Fruit fly (Drosophila melanogaster) whole organism, prepupa: ENCODE measurements around the gene sol.

Experiments
- Blimp-1 ChIP-seq: fragments of 200-800 bp; sonication (Bioruptor generic); optimal IDR thresholded peaks from 3 replicates; lab custom pipeline; 2017; ENCODE audit warnings: missing biosample characterization, missing genetic modification characterization, mild to moderate bottlenecking, moderate library complexity, missing genetic modification reagents
- CG10631 ChIP-seq: fragments of 200-800 bp; sonication (Bioruptor generic); optimal IDR thresholded peaks from 2 replicates; lab custom pipeline; 2016; ENCODE audit warnings: missing biosample characterization, missing genetic modification characterization
- CG10669 ChIP-seq: fragments of 200-800 bp; sonication (Bioruptor generic); optimal IDR thresholded peaks from 3 replicates; lab custom pipeline; 2018; ENCODE audit warnings: missing biosample characterization, mild to moderate bottlenecking, missing genetic modification characterization, moderate library complexity
- CG11294 ChIP-seq: fragments of 200-800 bp; sonication (Bioruptor generic); IDR thresholded peaks from 2 replicates; pipeline ENCODE4 v1.3.6; 2022; ENCODE audit warnings: missing biosample characterization, missing genetic modification characterization
- CG11902 ChIP-seq: fragments of 200-800 bp; sonication (Bioruptor generic); optimal IDR thresholded peaks from 3 replicates; lab custom pipeline; 2016; ENCODE audit warnings: missing biosample characterization, missing genetic modification characterization
- CG15336 ChIP-seq: fragments of 200-800 bp; sonication (Bioruptor generic); IDR thresholded peaks from 2 replicates; pipeline ENCODE4 v1.3.6; 2022; ENCODE audit warnings: missing biosample characterization, missing genetic modification characterization
- CG1621 ChIP-seq: fragments of 200-800 bp; sonication (Bioruptor generic); optimal IDR thresholded peaks from 3 replicates; lab custom pipeline; 2018; ENCODE audit warnings: missing biosample characterization, mild to moderate bottlenecking, missing genetic modification characterization
- CG16779 ChIP-seq: fragments of 200-800 bp; sonication (Bioruptor generic); optimal IDR thresholded peaks from 3 replicates; lab custom pipeline; 2017; ENCODE audit warnings: missing biosample characterization, mild to moderate bottlenecking, missing genetic modification characterization
- CG3032 ChIP-seq: fragments of 200-800 bp; optimal IDR thresholded peaks from 2 replicates; lab custom pipeline; 2019; ENCODE audit warnings: missing biosample characterization, mild to moderate bottlenecking, missing genetic modification characterization, moderate library complexity
- CG31627 ChIP-seq: fragments of 200-800 bp; sonication (Bioruptor generic); optimal IDR thresholded peaks from 3 replicates; lab custom pipeline; 2016; ENCODE audit warnings: missing biosample characterization, missing genetic modification characterization
- CG32006 ChIP-seq: fragments of 200-800 bp; sonication (Bioruptor generic); optimal IDR thresholded peaks from 3 replicates; lab custom pipeline; 2017; ENCODE audit warnings: missing biosample characterization, mild to moderate bottlenecking, missing genetic modification characterization
- CG34406 ChIP-seq: fragments of 200-800 bp; sonication (Bioruptor generic); optimal IDR thresholded peaks from 3 replicates; lab custom pipeline; 2016; ENCODE audit warnings: missing biosample characterization, missing genetic modification characterization
- CG3919 ChIP-seq: fragments of 200-800 bp; sonication (Bioruptor generic); optimal IDR thresholded peaks from 3 replicates; lab custom pipeline; 2016; ENCODE audit warnings: missing biosample characterization, missing genetic modification characterization
- CG4318 ChIP-seq: fragments of 200-800 bp; sonication (Bioruptor generic); optimal IDR thresholded peaks from 3 replicates; lab custom pipeline; 2017; ENCODE audit warnings: missing biosample characterization, mild to moderate bottlenecking, missing genetic modification characterization
- CG6276 ChIP-seq: fragments of 200-800 bp; sonication (Bioruptor generic); optimal IDR thresholded peaks from 2 replicates; lab custom pipeline; 2017; ENCODE audit warnings: missing biosample characterization, mild to moderate bottlenecking, missing genetic modification characterization
- CG6792 ChIP-seq: fragments of 200-800 bp; sonication (Bioruptor generic); optimal IDR thresholded peaks from 3 replicates; lab custom pipeline; 2016; ENCODE audit warnings: missing biosample characterization, missing genetic modification characterization
- CG8119 ChIP-seq: fragments of 200-800 bp; sonication (Bioruptor generic); IDR thresholded peaks from 3 replicates; pipeline ENCODE4 v1.3.6; 2022; ENCODE audit warnings: missing biosample characterization, missing genetic modification characterization
- CG8319 ChIP-seq: fragments of 200-800 bp; sonication (Bioruptor generic); optimal IDR thresholded peaks from 3 replicates; lab custom pipeline; 2016; ENCODE audit warnings: missing biosample characterization, missing genetic modification characterization
- CG8632 ChIP-seq: fragments of 200-800 bp; sonication (Bioruptor generic); optimal IDR thresholded peaks from 3 replicates; lab custom pipeline; 2016; ENCODE audit warnings: missing biosample characterization, missing genetic modification characterization
- CG9139 ChIP-seq: fragments of 200-800 bp; sonication (Bioruptor generic); optimal IDR thresholded peaks from 3 replicates; lab custom pipeline; 2017; ENCODE audit warnings: missing biosample characterization, mild to moderate bottlenecking, missing genetic modification characterization
- Eip78C ChIP-seq: fragments of 200-800 bp; sonication (Bioruptor generic); peaks from one replicate; lab custom pipeline; 2016; ENCODE audit warnings: missing biosample characterization, missing genetic modification characterization
- Eip93F ChIP-seq: fragments of 200-800 bp; sonication (Bioruptor generic); optimal IDR thresholded peaks from 2 replicates; lab custom pipeline; 2016; ENCODE audit warnings: missing biosample characterization, mild to moderate bottlenecking, missing genetic modification characterization
- Ets96B ChIP-seq: fragments of 200-800 bp; optimal IDR thresholded peaks from 2 replicates; lab custom pipeline; 2019; ENCODE audit warnings: missing biosample characterization, mild to moderate bottlenecking, missing genetic modification characterization, moderate library complexity
- Gug ChIP-seq: fragments of 200-800 bp; sonication (Bioruptor generic); IDR thresholded peaks from 2 replicates; pipeline ENCODE4 v1.3.6; 2022; ENCODE audit warnings: missing biosample characterization, missing genetic modification characterization
- Hr38 ChIP-seq: sonication (Bioruptor generic); optimal IDR thresholded peaks from 2 replicates; lab custom pipeline; 2016; ENCODE audit warnings: missing biosample characterization, missing genetic modification characterization
- Hr39 ChIP-seq: fragments of 200-800 bp; sonication (Bioruptor generic); optimal IDR thresholded peaks from 2 replicates; lab custom pipeline; 2016; ENCODE audit warnings: missing biosample characterization, missing genetic modification characterization
- Hr4 ChIP-seq: fragments of 200-800 bp; sonication (Bioruptor generic); optimal IDR thresholded peaks from 3 replicates; lab custom pipeline; 2016; ENCODE audit warnings: missing biosample characterization, missing genetic modification characterization
- Lpt ChIP-seq: fragments of 200-800 bp; sonication (Bioruptor generic); optimal IDR thresholded peaks from 3 replicates; lab custom pipeline; 2016; ENCODE audit warnings: missing biosample characterization, missing genetic modification characterization
- Met ChIP-seq: fragments of 200-800 bp; sonication (Bioruptor generic); optimal IDR thresholded peaks from 3 replicates; lab custom pipeline; 2016; ENCODE audit warnings: missing biosample characterization, missing genetic modification characterization
- OdsH ChIP-seq: fragments of 200-800 bp; sonication (Bioruptor generic); optimal IDR thresholded peaks from 3 replicates; lab custom pipeline; 2016; ENCODE audit warnings: missing biosample characterization, missing genetic modification characterization
- Smox ChIP-seq: fragments of 200-800 bp; sonication (Bioruptor generic); optimal IDR thresholded peaks from 3 replicates; lab custom pipeline; 2016; ENCODE audit warnings: missing biosample characterization, missing genetic modification characterization
- Sox102F ChIP-seq: fragments of 200-800 bp; sonication (Bioruptor generic); optimal IDR thresholded peaks from 2 replicates; lab custom pipeline; 2016; ENCODE audit warnings: missing biosample characterization, mild to moderate bottlenecking, missing genetic modification characterization
- Sox14 ChIP-seq: fragments of 200-800 bp; sonication (Bioruptor generic); optimal IDR thresholded peaks from 3 replicates; lab custom pipeline; 2016; ENCODE audit warnings: missing biosample characterization, missing genetic modification characterization
- Sox15 ChIP-seq: fragments of 200-800 bp; sonication (Bioruptor generic); optimal IDR thresholded peaks from 3 replicates; lab custom pipeline; 2016; ENCODE audit warnings: missing biosample characterization, missing genetic modification characterization
- achi ChIP-seq: fragments of 200-800 bp; sonication (Bioruptor generic); optimal IDR thresholded peaks from 3 replicates; lab custom pipeline; 2016; ENCODE audit warnings: missing biosample characterization, missing genetic modification characterization
- acj6 ChIP-seq: fragments of 200-800 bp; sonication (Bioruptor generic); optimal IDR thresholded peaks from 3 replicates; lab custom pipeline; 2016; ENCODE audit warnings: missing biosample characterization, missing genetic modification characterization
- cyc ChIP-seq: fragments of 200-800 bp; sonication (Bioruptor generic); optimal IDR thresholded peaks from 3 replicates; lab custom pipeline; 2016; ENCODE audit warnings: missing biosample characterization, missing genetic modification characterization
- dac ChIP-seq: fragments of 200-800 bp; sonication (Bioruptor generic); optimal IDR thresholded peaks from 2 replicates; lab custom pipeline; 2017; ENCODE audit warnings: missing biosample characterization, mild to moderate bottlenecking, missing genetic modification characterization
- dsx ChIP-seq: fragments of 200-800 bp; optimal IDR thresholded peaks from 3 replicates; lab custom pipeline; 2019; ENCODE audit warnings: missing biosample characterization, mild to moderate bottlenecking, missing genetic modification characterization, moderate library complexity; ENCODE audit not compliant: poor library complexity, severe bottlenecking
- eg ChIP-seq: fragments of 200-800 bp; sonication (Bioruptor generic); IDR thresholded peaks from 3 replicates; pipeline ENCODE4 v1.3.6; 2022; ENCODE audit warnings: missing biosample characterization, missing genetic modification characterization
- esn ChIP-seq: fragments of 200-800 bp; sonication (Bioruptor generic); optimal IDR thresholded peaks from 2 replicates; lab custom pipeline; 2016; ENCODE audit warnings: missing biosample characterization, mild to moderate bottlenecking, missing genetic modification characterization, moderate library complexity
- fd59A ChIP-seq: fragments of 200-800 bp; sonication (Bioruptor generic); optimal IDR thresholded peaks from 2 replicates; lab custom pipeline; 2017; ENCODE audit warnings: missing biosample characterization, mild to moderate bottlenecking, missing genetic modification characterization, missing genetic modification reagents
- fd85E ChIP-seq: fragments of 200-800 bp; sonication (Bioruptor generic); optimal IDR thresholded peaks from 3 replicates; lab custom pipeline; 2016; ENCODE audit warnings: missing biosample characterization, missing genetic modification characterization
- fkh ChIP-seq: fragments of 200-800 bp; sonication (Bioruptor generic); optimal IDR thresholded peaks from 3 replicates; lab custom pipeline; 2017; ENCODE audit warnings: missing biosample characterization, mild to moderate bottlenecking, missing genetic modification characterization, moderate library complexity
- lz ChIP-seq: fragments of 200-800 bp; sonication (Bioruptor generic); optimal IDR thresholded peaks from 3 replicates; lab custom pipeline; 2016; ENCODE audit warnings: missing biosample characterization, missing genetic modification characterization
- pdm3 ChIP-seq: fragments of 200-800 bp; sonication (Bioruptor generic); optimal IDR thresholded peaks from 3 replicates; lab custom pipeline; 2016; ENCODE audit warnings: missing biosample characterization, missing genetic modification characterization
- salr ChIP-seq, 2 experiments: fragments of 200-800 bp; sonication (Bioruptor generic); optimal IDR thresholded peaks; 3 replicates each; lab custom pipeline; 2016 to 2018; ENCODE audit warnings: missing biosample characterization in 2 of 2, missing genetic modification characterization in 2 of 2, mild to moderate bottlenecking in 1 of 2
- spab ChIP-seq: fragments of 200-800 bp; sonication (Bioruptor generic); optimal IDR thresholded peaks from 2 replicates; lab custom pipeline; 2017; ENCODE audit warnings: missing biosample characterization, mild to moderate bottlenecking, missing genetic modification characterization, missing genetic modification reagents
- ss ChIP-seq, 2 experiments: fragments of 200-800 bp; sonication (Bioruptor generic); optimal IDR thresholded peaks; 2 replicates in 1 of 2; 3 replicates in 1 of 2; lab custom pipeline; 2017 to 2018; ENCODE audit warnings: mild to moderate bottlenecking in 2 of 2, missing biosample characterization in 2 of 2, missing genetic modification characterization in 2 of 2, moderate library complexity in 1 of 2
- svp ChIP-seq: fragments of 200-800 bp; sonication (Bioruptor generic); peaks from one replicate; lab custom pipeline; 2016; ENCODE audit warnings: missing biosample characterization, missing genetic modification characterization
- topi ChIP-seq: fragments of 200-800 bp; sonication (Bioruptor generic); optimal IDR thresholded peaks from 3 replicates; lab custom pipeline; 2016; ENCODE audit warnings: missing biosample characterization, missing genetic modification characterization
- vri ChIP-seq: fragments of 200-800 bp; sonication (Bioruptor generic); optimal IDR thresholded peaks from 3 replicates; lab custom pipeline; 2016; ENCODE audit warnings: missing biosample characterization, mild to moderate bottlenecking, missing genetic modification characterization

sol gene

dm6 chrX:21349800-21350309, at the start of gene sol, which contains the start of gene peng:
Gene sol (plus strand): TSS chrX:21350280.
Gene peng (minus strand): TSS chrX:21349843.
- peak; percentile 86 for TF ChIP-seq pdm3
- peak; percentile 52 for TF ChIP-seq fd59A
- peak; percentile 51 for TF ChIP-seq Lpt (GFP tag; lab: Kevin White, UChicago)
- peak; percentile 79 for TF ChIP-seq topi
- TF ChIP-seq CG8319 = peak; percentile 51
- peak; percentile 61 for TF ChIP-seq Sox15
- peak; percentile 75 for TF ChIP-seq cyc (GFP tag; lab: Kevin White, UChicago)
- TF ChIP-seq eg (GFP tag; lab: Robert Waterston, UW) = peak; percentile 64
- peak; percentile 60 for TF ChIP-seq Ets96B
- peak; percentile 82 for TF ChIP-seq esn (GFP tag; lab: Kevin White, UChicago)
- TF ChIP-seq CG10631 = peak; percentile 75
- TF ChIP-seq CG11294 (GFP tag; lab: Robert Waterston, UW) = peak; percentile 23; the same call in 1 of the 2 replicates
- TF ChIP-seq achi (GFP tag; lab: Kevin White, UChicago) = peak; percentile 70
- no peak for TF ChIP-seq OdsH (GFP tag; lab: Kevin White, UChicago)
- peak; percentile 66 for TF ChIP-seq CG3032 (tag; lab: Kevin White, UChicago)
- no peak for TF ChIP-seq CG16779
- TF ChIP-seq CG15336 (GFP tag; lab: Robert Waterston, UW) = peak; percentile 74
- TF ChIP-seq svp (GFP tag; lab: Kevin White, UChicago) = peak; percentile 91
- TF ChIP-seq ss (GFP tag; optimal IDR thresholded peaks at IDR 0.05; lab: Kevin White, UChicago) = no peak
- peak; percentile 93 for TF ChIP-seq Eip78C (GFP tag; lab: Kevin White, UChicago)
- peak; percentile 78 for TF ChIP-seq Smox
- TF ChIP-seq CG8632 (GFP tag; lab: Kevin White, UChicago) = peak; percentile 70
- peak; percentile 87 for TF ChIP-seq Hr39 (GFP tag; lab: Kevin White, UChicago)
- no peak for TF ChIP-seq salr (GFP tag; optimal IDR thresholded peaks at IDR 0.05; lab: Kevin White, UChicago)
- TF ChIP-seq Hr38 (GFP tag; lab: Kevin White, UChicago) = no peak
- no peak for TF ChIP-seq CG4318 (GFP tag; lab: Kevin White, UChicago)
- TF ChIP-seq vri (GFP tag; lab: Kevin White, UChicago) = no peak
- no peak for TF ChIP-seq fd85E (GFP tag; lab: Kevin White, UChicago)
- peak; percentile 67 for TF ChIP-seq dsx (GFP tag; lab: Kevin White, UChicago)
- TF ChIP-seq CG6792 (GFP tag; lab: Kevin White, UChicago) = peak; percentile 70
- TF ChIP-seq CG9139 (GFP tag; lab: Kevin White, UChicago) = no peak
- peak; percentile 72 for TF ChIP-seq Sox102F
- TF ChIP-seq CG32006 (GFP tag; lab: Kevin White, UChicago) = peak; percentile 78
- TF ChIP-seq CG1621 (tag; lab: Kevin White, UChicago) = peak; percentile 28
- TF ChIP-seq spab = no peak
- no peak for TF ChIP-seq fkh (GFP tag; lab: Kevin White, UChicago)
- peak; percentile 83 for TF ChIP-seq CG31627 (GFP tag; lab: Kevin White, UChicago)
- TF ChIP-seq Met (GFP tag; lab: Kevin White, UChicago) = peak; percentile 81
- peak; percentile 72 for TF ChIP-seq CG3919
- TF ChIP-seq CG10669 (GFP tag; lab: Kevin White, UChicago) = peak; percentile 65
- TF ChIP-seq CG11902 = peak; percentile 49
- peak; percentile 53; the same call in 1 of the 2 replicates for TF ChIP-seq Gug
- TF ChIP-seq lz (GFP tag; lab: Kevin White, UChicago) = peak; percentile 84
- TF ChIP-seq CG34406 = peak; percentile 63
- TF ChIP-seq Sox14 = peak; percentile 75
- TF ChIP-seq CG6276 (GFP tag; lab: Kevin White, UChicago) = no peak
- no peak for TF ChIP-seq Blimp-1 (GFP tag; lab: Kevin White, UChicago)
- TF ChIP-seq CG8119 (GFP tag; lab: Robert Waterston, UW) = peak; percentile 60; the same call in 2 of the 3 replicates
- no peak for TF ChIP-seq Eip93F (GFP tag; lab: Kevin White, UChicago)
- no peak for TF ChIP-seq Hr4 (GFP tag; lab: Kevin White, UChicago)
- peak; percentile 50 for TF ChIP-seq dac
- peak; percentile 71 for TF ChIP-seq acj6 (GFP tag; lab: Kevin White, UChicago)
